Worm (Caenorhabditis elegans) whole organism, L4 larva: ENCODE data around the gene wdr-20.

Experiments
- ceh-82 ChIP-seq: sonication (generic microtip); optimal IDR thresholded peaks from 2 replicates; lab custom pipeline; 2017; ENCODE audit warnings: missing biosample characterization, missing genetic modification characterization
- dmd-8 ChIP-seq: fragments of 200-800 bp; sonication (Bioruptor generic); IDR thresholded peaks from 2 replicates; pipeline ENCODE4 v1.3.6; 2022; ENCODE audit warnings: missing genetic modification characterization, missing compliant biosample characterization
- lin-13 ChIP-seq: fragments of 150-350 bp; optimal IDR thresholded peaks from 2 replicates; lab custom pipeline; 2014; ENCODE audit warnings: missing biosample characterization, missing genetic modification reagents, missing genetic modification characterization
- nhr-25 ChIP-seq: sonication (generic microtip); optimal IDR thresholded peaks from 2 replicates; lab custom pipeline; 2017; ENCODE audit warnings: missing genetic modification characterization, mild to moderate bottlenecking, missing compliant biosample characterization, antibody characterized with exemption, moderate library complexity, borderline replicate concordance; ENCODE audit not compliant: insufficient read depth
- nhr-76 ChIP-seq: fragments of 150-350 bp; optimal IDR thresholded peaks from 2 replicates; lab custom pipeline; 2014; ENCODE audit warnings: missing biosample characterization, missing genetic modification characterization
- nhr-77 ChIP-seq: fragments of 150-350 bp; optimal IDR thresholded peaks from 2 replicates; lab custom pipeline; 2014; ENCODE audit warnings: missing biosample characterization, missing genetic modification characterization

- TF ChIP-seq lin-13 (GFP tag; lab: Kevin White, UChicago): no peak
- TF ChIP-seq nhr-25 (tag; lab: Kevin White, UChicago): no peak
- TF ChIP-seq nhr-77 (tag; lab: Kevin White, UChicago): no peak
- TF ChIP-seq ceh-82: no peak
- TF ChIP-seq dmd-8 (GFP tag; lab: Robert Waterston, UW): no peak
- no peak for TF ChIP-seq nhr-76 (tag; lab: Kevin White, UChicago)
Observed at ce11 chrV:10124799-10125548, 9.0 kb downstream of the wdr-20 start, which contains the start of gene C08B6.10.
